Worm (Caenorhabditis elegans): ENCODE measurements around the gene zipt-7.2.
A peak's percentile ranks its signal among the peaks of the same experiment; 100 is the strongest.

Gene zipt-7.2

DNA sequence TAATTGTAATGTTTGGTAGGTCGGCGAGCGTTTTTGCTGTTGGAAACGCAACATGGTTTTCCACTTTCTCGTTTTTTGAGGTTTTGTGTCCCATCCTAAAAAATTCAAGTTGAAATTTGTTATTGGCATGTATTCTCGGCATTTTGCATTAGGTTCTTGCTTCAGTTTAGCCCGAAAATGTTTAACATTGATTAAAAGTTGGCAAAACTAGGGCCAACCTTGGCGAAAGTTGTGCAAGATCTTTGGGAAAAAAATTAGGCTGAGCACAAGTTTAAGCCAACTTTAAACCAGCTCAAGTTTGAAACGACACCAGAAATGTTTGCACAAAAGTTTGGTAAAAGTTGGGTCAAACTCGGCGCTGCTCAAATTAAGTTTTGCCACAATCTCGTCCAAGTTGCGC lies 30.4 kb downstream of the zipt-7.2 start, which contains the start of gene exc-1:
Gene exc-1, minus strand, starts transcription at position 101 of the 400 bp plus-strand sequence.
- no peak for TF ChIP-seq ccch-3 (GFP tag; optimal IDR thresholded peaks at IDR 0.05)

DNA sequence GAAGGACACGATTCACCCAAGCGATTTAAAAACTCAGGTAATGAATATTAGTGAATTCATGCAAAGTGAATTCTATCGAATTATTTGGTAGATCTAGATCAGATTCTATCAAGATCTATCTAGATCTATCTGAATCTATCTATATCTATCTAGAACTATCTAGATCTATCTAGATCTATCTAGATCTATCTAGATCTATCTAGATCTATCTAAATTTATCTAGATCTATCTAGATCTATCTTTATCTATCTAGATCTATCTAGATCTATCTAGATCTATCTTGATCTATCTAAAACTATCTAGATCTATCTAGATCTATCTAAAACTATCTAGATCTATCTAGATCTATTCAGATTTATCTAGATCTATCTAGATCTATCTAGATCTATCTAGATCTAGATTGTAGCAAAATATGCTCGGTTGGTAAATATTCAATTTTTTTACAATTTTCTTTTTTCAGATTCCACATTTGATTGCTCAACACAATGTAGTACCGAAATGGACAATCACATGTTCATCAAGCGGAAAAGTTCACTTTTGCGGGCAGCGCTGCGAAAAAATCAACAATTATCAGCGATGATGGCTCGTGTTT lies 37.6 kb downstream of the zipt-7.2 start:
- TF ChIP-seq lin-54 (GFP tag; optimal IDR thresholded peaks at IDR 0.05) (no peak), B0261.1 (tag; optimal IDR thresholded peaks at IDR 0.05) (no peak), snpc-4 (GFP tag; optimal IDR thresholded peaks at IDR 0.05) (no peak), snpc-4 (tag; optimal IDR thresholded peaks at IDR 0.05) (no peak), sea-2 (GFP tag; IDR thresholded peaks at IDR 0.05) (no peak), Y95B8A.8 (GFP tag; IDR thresholded peaks at IDR 0.05) (no peak), rpc-1 (optimal IDR thresholded peaks at IDR 0.05) (no peak), rpc-1 (tag; optimal IDR thresholded peaks at IDR 0.05) (no peak), aptf-2 (GFP tag; conservative IDR thresholded peaks at IDR 0.05) (no peak), F55B11.4 (tag; optimal IDR thresholded peaks at IDR 0.05; ENCODE audit: borderline replicate concordance, insufficient read depth) (no peak), K11D2.4 (GFP tag; IDR thresholded peaks at IDR 0.05) (no peak), madf-3 (GFP tag; IDR thresholded peaks at IDR 0.05) (no peak), F52B5.7 (tag; optimal IDR thresholded peaks at IDR 0.05) (no peak), pbrm-1 (GFP tag; IDR thresholded peaks at IDR 0.05) (no peak), nhr-80 (tag; optimal IDR thresholded peaks at IDR 0.05) (no peak), Y67H2A.10 (GFP tag; conservative IDR thresholded peaks at IDR 0.05) (no peak), Y56A3A.18 (GFP tag; IDR thresholded peaks at IDR 0.05) (no peak), D2030.7 (GFP tag; IDR thresholded peaks at IDR 0.05) (no peak), lsl-1 (GFP tag; optimal IDR thresholded peaks at IDR 0.05) (no peak), nfyb-1 (GFP tag; IDR thresholded peaks at IDR 0.05) (no peak), Y53G8AR.9 (GFP tag; conservative IDR thresholded peaks at IDR 0.05) (no peak)

DNA sequence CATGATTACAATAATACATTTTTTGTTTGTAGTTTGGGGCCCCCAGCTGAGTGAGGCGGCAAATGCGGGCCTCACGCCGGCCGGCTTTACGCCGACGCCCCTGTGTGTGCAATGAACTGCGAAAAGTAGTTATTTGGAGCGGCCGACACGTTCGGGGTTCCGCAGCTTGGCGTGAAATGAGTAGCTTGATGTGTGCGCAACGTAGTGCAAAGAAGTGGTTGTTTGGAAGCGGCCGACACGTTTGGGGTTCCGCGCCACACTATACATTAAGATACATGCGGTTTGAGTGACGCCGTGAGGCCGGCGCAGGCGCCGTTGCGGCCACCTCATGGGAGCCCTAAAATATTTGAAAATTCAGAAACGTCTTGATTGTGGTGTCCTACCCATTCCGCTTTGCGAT lies 39.0 kb downstream of the zipt-7.2 start:
- no peak for TF ChIP-seq snpc-4 (GFP tag; optimal IDR thresholded peaks at IDR 0.05)
- TF ChIP-seq snpc-4 (tag; optimal IDR thresholded peaks at IDR 0.05): peak in 2 of 4 experiments; percentile 81 to 87
- no peak for TF ChIP-seq hsf-1 (GFP tag; IDR thresholded peaks at IDR 0.05)
- no peak for TF ChIP-seq dox-1 (GFP tag; IDR thresholded peaks at IDR 0.05)
- no peak for TF ChIP-seq ztf-28 (GFP tag; IDR thresholded peaks at IDR 0.05)
- TF ChIP-seq dpff-1 (tag; optimal IDR thresholded peaks at IDR 0.05): no peak
- TF ChIP-seq zfh-2 (GFP tag; conservative IDR thresholded peaks at IDR 0.05): peak; percentile 42; the same call in 1 of the 2 replicates

ce11 chrX:15466032-15466431 lies 41.6 kb downstream of the zipt-7.2 start, which contains the start of gene sprr-1:
TSS of gene sprr-1 (plus strand) at chrX:15466300.
- no peak for TF ChIP-seq hlh-26 (GFP tag; conservative IDR thresholded peaks at IDR 0.05)
- TF ChIP-seq unc-130 (GFP tag; optimal IDR thresholded peaks at IDR 0.05): no peak
- TF ChIP-seq hlh-12 (tag; optimal IDR thresholded peaks at IDR 0.05): no peak
- no peak for TF ChIP-seq nhr-90 (tag; optimal IDR thresholded peaks at IDR 0.05)
- TF ChIP-seq let-526 (GFP tag; IDR thresholded peaks at IDR 0.05): no peak
- TF ChIP-seq somi-1 (GFP tag; optimal IDR thresholded peaks at IDR 0.05): no peak
- no peak for TF ChIP-seq dpff-1 (tag; optimal IDR thresholded peaks at IDR 0.05)

DNA sequence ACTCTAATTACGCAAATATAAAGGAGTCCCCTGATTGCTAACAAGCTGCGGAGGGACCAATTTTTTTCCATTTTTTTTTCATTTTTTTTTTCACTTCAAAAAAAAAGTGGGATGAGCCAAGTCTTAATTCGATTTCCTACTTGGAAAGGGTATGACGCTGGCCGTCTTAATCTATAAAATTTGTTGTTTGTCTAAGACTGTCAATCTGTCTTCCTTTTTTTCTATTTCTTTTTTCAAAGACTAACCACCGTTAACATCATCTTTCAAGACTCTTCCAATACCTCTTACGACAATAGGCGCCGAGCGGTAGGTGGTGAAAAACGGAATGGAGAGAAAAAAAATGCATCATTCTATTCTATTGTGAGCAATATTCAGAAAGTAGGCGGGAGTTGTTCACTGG lies 42.6 kb downstream of the zipt-7.2 start:
- TF ChIP-seq T26A5.8 (tag; optimal IDR thresholded peaks at IDR 0.05) (no peak), attf-6 (GFP tag; IDR thresholded peaks at IDR 0.05) (no peak), ekl-4 (GFP tag; IDR thresholded peaks at IDR 0.05) (no peak), Y95B8A.8 (GFP tag; IDR thresholded peaks at IDR 0.05) (no peak), K12H6.12 (tag; optimal IDR thresholded peaks at IDR 0.05) (no peak), Y53F4B.3 (GFP tag; IDR thresholded peaks at IDR 0.05) (no peak), let-526 (GFP tag; IDR thresholded peaks at IDR 0.05) (no peak), lin-54 (GFP tag; optimal IDR thresholded peaks at IDR 0.05) (no peak), sdz-38 (tag; optimal IDR thresholded peaks at IDR 0.05) (no peak), bed-1 (GFP tag; IDR thresholded peaks at IDR 0.05) (no peak), ztf-6 (GFP tag; IDR thresholded peaks at IDR 0.05) (no peak), unc-62 (GFP tag; optimal IDR thresholded peaks at IDR 0.05) (no peak), lir-1 (GFP tag; conservative IDR thresholded peaks at IDR 0.05) (no peak), somi-1 (GFP tag; optimal IDR thresholded peaks at IDR 0.05) (no peak), F39B2.1 (GFP tag; IDR thresholded peaks at IDR 0.05) (no peak)
